Worm (Caenorhabditis elegans) whole organism, L2 larva: ENCODE results near the gene icd-1.
A peak's percentile ranks its signal among the peaks of the same experiment; 100 is the strongest.

Source experiments
- C34F6.9 ChIP-seq: fragments of 150-350 bp; optimal IDR thresholded peaks from 2 replicates; lab custom pipeline; 2014; ENCODE audit warnings: missing biosample characterization, missing genetic modification characterization
- F13H6.1 ChIP-seq: sonication (generic microtip); optimal IDR thresholded peaks from 2 replicates; lab custom pipeline; 2016; ENCODE audit warnings: missing genetic modification characterization, missing compliant biosample characterization
- R02D3.7 ChIP-seq: fragments of 150-350 bp; optimal IDR thresholded peaks from 2 replicates; lab custom pipeline; 2014; ENCODE audit warnings: missing biosample characterization, missing genetic modification characterization
- Y55F3AM.14 ChIP-seq: fragments of 200-800 bp; sonication (Bioruptor generic); optimal IDR thresholded peaks from 2 replicates; lab custom pipeline; 2018; ENCODE audit warnings: mild to moderate bottlenecking, missing genetic modification characterization, missing compliant biosample characterization
- ZK546.5 ChIP-seq: sonication (generic microtip); optimal IDR thresholded peaks from 2 replicates; lab custom pipeline; 2017; ENCODE audit warnings: missing biosample characterization, missing genetic modification characterization
- alr-1 ChIP-seq: fragments of 150-350 bp; optimal IDR thresholded peaks from 2 replicates; lab custom pipeline; 2014; ENCODE audit warnings: missing biosample characterization, missing genetic modification characterization
- aly-2 ChIP-seq: fragments of 150-350 bp; optimal IDR thresholded peaks from 2 replicates; lab custom pipeline; 2014; ENCODE audit warnings: missing biosample characterization, missing genetic modification characterization
- ama-1 ChIP-seq: fragments of 150-350 bp; optimal IDR thresholded peaks from 2 replicates; lab custom pipeline; 2018; ENCODE audit warnings: inconsistent platforms
- ceh-16 ChIP-seq: fragments of 150-350 bp; optimal IDR thresholded peaks from 2 replicates; lab custom pipeline; 2014; ENCODE audit warnings: missing biosample characterization, missing genetic modification characterization
- ceh-82 ChIP-seq: fragments of 150-350 bp; optimal IDR thresholded peaks from 2 replicates; lab custom pipeline; 2014; ENCODE audit warnings: missing biosample characterization, missing genetic modification characterization
- crh-2 ChIP-seq: sonication (generic microtip); optimal IDR thresholded peaks from 2 replicates; lab custom pipeline; 2017; ENCODE audit warnings: missing biosample characterization, missing genetic modification characterization
- dmd-4 ChIP-seq: sonication (generic microtip); optimal IDR thresholded peaks from 2 replicates; lab custom pipeline; 2017; ENCODE audit warnings: missing biosample characterization, missing genetic modification characterization
- egl-27 ChIP-seq: sonication (generic microtip); optimal IDR thresholded peaks from 3 replicates; lab custom pipeline; 2017; ENCODE audit warnings: missing biosample characterization, missing genetic modification reagents, missing genetic modification characterization
- fos-1 ChIP-seq: fragments of 150-350 bp; optimal IDR thresholded peaks from 2 replicates; lab custom pipeline; 2014; ENCODE audit warnings: missing biosample characterization, missing genetic modification characterization
- gmeb-1 ChIP-seq: fragments of 150-350 bp; optimal IDR thresholded peaks from 2 replicates; lab custom pipeline; 2014; ENCODE audit warnings: missing biosample characterization, missing genetic modification characterization
- lin-11 ChIP-seq: fragments of 150-350 bp; sonication (generic microtip); optimal IDR thresholded peaks from 2 replicates; lab custom pipeline; 2014; ENCODE audit warnings: missing biosample characterization, missing genetic modification characterization, inconsistent platforms, mixed read lengths
- lin-13 ChIP-seq: fragments of 150-350 bp; optimal IDR thresholded peaks from 2 replicates; lab custom pipeline; 2014; ENCODE audit warnings: missing biosample characterization, missing genetic modification reagents, missing genetic modification characterization
- lin-39 ChIP-seq: fragments of 150-350 bp; optimal IDR thresholded peaks from 2 replicates; lab custom pipeline; 2014; ENCODE audit warnings: missing biosample characterization, missing genetic modification reagents, missing genetic modification characterization
- lsy-2 ChIP-seq, 2 experiments: fragments of 150-350 bp in 1 of 2; sonication (generic microtip) in 1 of 2; optimal IDR thresholded peaks; 2 replicates each; lab custom pipeline; 2014 to 2017; ENCODE audit warnings: missing biosample characterization in 2 of 2, missing genetic modification characterization in 2 of 2
- mbf-1 ChIP-seq: sonication (generic microtip); optimal IDR thresholded peaks from 2 replicates; lab custom pipeline; 2017; ENCODE audit warnings: missing biosample characterization, missing genetic modification characterization
- mdl-1 ChIP-seq, 2 experiments: fragments of 150-350 bp in 1 of 2; sonication (generic microtip) in 1 of 2; optimal IDR thresholded peaks; 2 replicates each; lab custom pipeline; 2017; ENCODE audit warnings: missing biosample characterization in 2 of 2, missing genetic modification characterization in 2 of 2
- nhr-10 ChIP-seq: sonication (generic microtip); optimal IDR thresholded peaks from 2 replicates; lab custom pipeline; 2017; ENCODE audit warnings: missing biosample characterization, missing genetic modification characterization
- nhr-11 ChIP-seq: fragments of 150-350 bp; optimal IDR thresholded peaks from 2 replicates; lab custom pipeline; 2014; ENCODE audit warnings: missing biosample characterization, missing genetic modification characterization
- nhr-12 ChIP-seq: fragments of 150-350 bp; optimal IDR thresholded peaks from 2 replicates; lab custom pipeline; 2014; ENCODE audit warnings: missing biosample characterization, missing genetic modification characterization
- nhr-129 ChIP-seq: fragments of 150-350 bp; optimal IDR thresholded peaks from 2 replicates; lab custom pipeline; 2014; ENCODE audit warnings: missing biosample characterization, missing genetic modification characterization
- nhr-21 ChIP-seq: fragments of 150-350 bp; optimal IDR thresholded peaks from 2 replicates; lab custom pipeline; 2014; ENCODE audit warnings: missing biosample characterization, missing genetic modification characterization
- nhr-23 ChIP-seq: fragments of 150-350 bp; optimal IDR thresholded peaks from 2 replicates; lab custom pipeline; 2014; ENCODE audit warnings: missing biosample characterization, missing genetic modification reagents, missing genetic modification characterization
- nhr-237 ChIP-seq: fragments of 150-350 bp; optimal IDR thresholded peaks from 2 replicates; lab custom pipeline; 2014; ENCODE audit warnings: missing biosample characterization, missing genetic modification characterization
- nhr-25 ChIP-seq: fragments of 150-350 bp; sonication (generic microtip); optimal IDR thresholded peaks from 3 replicates; lab custom pipeline; 2014; ENCODE audit warnings: missing biosample characterization, missing genetic modification characterization
- nhr-6 ChIP-seq: fragments of 150-350 bp; optimal IDR thresholded peaks from 2 replicates; lab custom pipeline; 2014; ENCODE audit warnings: missing biosample characterization, missing genetic modification characterization
- nhr-77 ChIP-seq: fragments of 150-350 bp; optimal IDR thresholded peaks from 2 replicates; lab custom pipeline; 2014; ENCODE audit warnings: missing biosample characterization, missing genetic modification characterization
- peb-1 ChIP-seq: fragments of 150-350 bp; optimal IDR thresholded peaks from 2 replicates; lab custom pipeline; 2014; ENCODE audit warnings: missing biosample characterization, missing genetic modification characterization
- sem-4 ChIP-seq: fragments of 150-350 bp; optimal IDR thresholded peaks from 2 replicates; lab custom pipeline; 2014; ENCODE audit warnings: missing biosample characterization, missing genetic modification reagents, missing genetic modification characterization
- skn-1 ChIP-seq: sonication (generic microtip); optimal IDR thresholded peaks from 2 replicates; lab custom pipeline; 2017; ENCODE audit warnings: missing biosample characterization, missing genetic modification characterization
- sma-3 ChIP-seq: sonication (generic microtip); optimal IDR thresholded peaks from 2 replicates; lab custom pipeline; 2016; ENCODE audit warnings: missing genetic modification reagents, missing genetic modification characterization, missing compliant biosample characterization
- sma-9 ChIP-seq, 2 experiments: fragments of 150-350 bp in 1 of 2; sonication (generic microtip) in 1 of 2; optimal IDR thresholded peaks; 2 replicates each; lab custom pipeline; 2014 to 2016; ENCODE audit warnings: missing genetic modification characterization in 2 of 2, mild to moderate bottlenecking in 1 of 2, missing biosample characterization in 1 of 2, missing compliant biosample characterization in 1 of 2, missing genetic modification reagents in 1 of 2, moderate library complexity in 1 of 2
- snpc-4 ChIP-seq: fragments of 150-350 bp; optimal IDR thresholded peaks from 2 replicates; lab custom pipeline; 2014; ENCODE audit warnings: missing biosample characterization, missing genetic modification characterization
- unc-55 ChIP-seq: fragments of 150-350 bp; sonication (generic microtip); optimal IDR thresholded peaks from 3 replicates; lab custom pipeline; 2014; ENCODE audit warnings: missing biosample characterization, missing genetic modification reagents, missing genetic modification characterization
- ztf-1 ChIP-seq: fragments of 200-800 bp; sonication (Bioruptor generic); conservative IDR thresholded peaks from 2 replicates; pipeline ENCODE4 v1.3.6; 2022; ENCODE audit warnings: missing genetic modification characterization, missing compliant biosample characterization
- ztf-4 ChIP-seq: fragments of 150-350 bp; optimal IDR thresholded peaks from 2 replicates; lab custom pipeline; 2014; ENCODE audit warnings: missing biosample characterization, missing genetic modification characterization

Gene icd-1

DNA sequence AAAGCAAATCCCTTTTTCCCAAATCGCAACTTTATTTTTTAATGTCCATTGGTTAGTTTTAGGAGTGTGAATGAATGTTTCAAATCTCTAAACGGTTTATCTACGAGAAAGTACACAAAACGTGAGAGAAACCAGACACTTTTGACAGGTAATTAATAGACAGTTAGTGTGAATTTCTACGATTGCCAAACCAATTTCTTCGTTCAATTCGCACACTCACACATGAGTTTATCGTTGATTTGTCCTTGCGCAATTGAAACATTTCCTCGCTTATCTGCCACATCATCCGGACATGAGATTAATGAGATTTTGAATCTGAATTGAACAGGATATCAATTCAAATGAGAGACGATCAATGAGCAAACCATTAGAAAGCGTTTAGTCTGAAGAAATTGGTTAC, 21.8 kb upstream of the icd-1 start:
- TF ChIP-seq unc-55 (no peak), ztf-1 (GFP tag; lab: Robert Waterston, UW) (no peak), nhr-237 (tag; lab: Kevin White, UChicago) (no peak), sma-9 (GFP tag; optimal IDR thresholded peaks at IDR 0.05; lab: Kevin White, UChicago) (no peak), sma-9 (tag; optimal IDR thresholded peaks at IDR 0.05; lab: Kevin White, UChicago) (no peak), lsy-2 (tag; optimal IDR thresholded peaks at IDR 0.05; lab: Kevin White, UChicago) (no peak), ceh-16 (tag; lab: Kevin White, UChicago) (no peak), nhr-77 (tag; lab: Kevin White, UChicago) (no peak), dmd-4 (tag; lab: Kevin White, UChicago) (no peak), ZK546.5 (tag; lab: Kevin White, UChicago) (no peak), snpc-4 (tag; lab: Kevin White, UChicago) (no peak), F13H6.1 (tag; lab: Kevin White, UChicago) (no peak), nhr-25 (no peak), nhr-6 (tag; lab: Kevin White, UChicago) (no peak), Y55F3AM.14 (GFP tag; lab: Kevin White, UChicago) (no peak), mbf-1 (tag; lab: Kevin White, UChicago) (no peak), mdl-1 (tag; optimal IDR thresholded peaks at IDR 0.05; lab: Kevin White, UChicago) (no peak), sem-4 (no peak)

DNA sequence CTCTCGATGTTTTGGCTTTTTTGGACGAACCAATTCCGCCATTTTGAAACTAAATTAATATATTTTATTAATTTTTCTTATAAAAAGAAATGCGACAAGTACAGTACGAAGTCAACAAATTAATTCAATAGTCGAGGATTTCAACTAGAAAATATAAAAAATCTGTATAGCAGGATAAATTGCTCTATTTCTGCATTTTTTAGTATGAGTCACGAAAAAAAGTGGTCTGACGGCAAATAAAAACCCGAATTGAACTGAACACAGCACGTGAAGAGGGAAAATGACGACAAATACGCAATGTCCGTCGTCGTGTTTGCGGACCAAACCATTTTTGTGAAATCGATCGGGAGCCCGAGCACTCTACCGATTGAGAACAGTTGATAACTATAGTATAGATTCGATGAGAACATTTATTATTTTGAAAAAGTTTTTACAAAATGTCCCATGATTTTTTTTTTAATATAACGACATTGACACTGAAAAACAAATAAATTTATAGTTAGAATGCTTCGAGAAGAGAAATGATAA, 20.9 kb upstream of the icd-1 start, which contains the start of gene epg-5:
Gene epg-5, minus strand, starts transcription at position 51 of the 528 bp plus-strand sequence.
- no peak for TF ChIP-seq sma-3 (GFP tag; lab: Kevin White, UChicago)
- no peak for TF ChIP-seq nhr-237 (tag; lab: Kevin White, UChicago)
- TF ChIP-seq Y55F3AM.14 (GFP tag; lab: Kevin White, UChicago): no peak
- TF ChIP-seq nhr-25: no peak
- no peak for TF ChIP-seq sem-4
- TF ChIP-seq nhr-12 (tag; lab: Kevin White, UChicago): no peak
- TF ChIP-seq sma-9 (GFP tag; optimal IDR thresholded peaks at IDR 0.05; lab: Kevin White, UChicago): no peak
- no peak for TF ChIP-seq sma-9 (tag; optimal IDR thresholded peaks at IDR 0.05; lab: Kevin White, UChicago)
- no peak for TF ChIP-seq nhr-11
- no peak for TF ChIP-seq ztf-4
- no peak for TF ChIP-seq peb-1
- TF ChIP-seq egl-27: no peak
- no peak for TF ChIP-seq ceh-16 (tag; lab: Kevin White, UChicago)
- TF ChIP-seq F13H6.1 (tag; lab: Kevin White, UChicago): no peak
- TF ChIP-seq mdl-1 (tag; optimal IDR thresholded peaks at IDR 0.05; lab: Kevin White, UChicago): peak in 1 of 2 experiments; percentile 19
- peak; percentile 59 for TF ChIP-seq nhr-129 (tag; lab: Kevin White, UChicago)
- TF ChIP-seq skn-1 (tag; lab: Kevin White, UChicago): no peak
- TF ChIP-seq nhr-6 (tag; lab: Kevin White, UChicago): no peak
- no peak for TF ChIP-seq lin-13 (GFP tag; lab: Kevin White, UChicago)
- no peak for TF ChIP-seq ceh-82
- TF ChIP-seq fos-1 (tag; lab: Kevin White, UChicago): peak; percentile 47
- no peak for TF ChIP-seq lin-39 (tag; lab: Kevin White, UChicago)
- peak in 1 of 2 experiments; percentile 61 for TF ChIP-seq lsy-2 (tag; optimal IDR thresholded peaks at IDR 0.05; lab: Kevin White, UChicago)
- no peak for TF ChIP-seq gmeb-1 (tag; lab: Kevin White, UChicago)
- no peak for TF ChIP-seq alr-1
- no peak for TF ChIP-seq aly-2 (tag; lab: Kevin White, UChicago)
- peak; percentile 67 for TF ChIP-seq C34F6.9 (tag; lab: Kevin White, UChicago)
- TF ChIP-seq nhr-77 (tag; lab: Kevin White, UChicago): no peak
- TF ChIP-seq R02D3.7 (tag; lab: Kevin White, UChicago): no peak
- TF ChIP-seq nhr-21: no peak
- no peak for TF ChIP-seq nhr-23 (tag; lab: Kevin White, UChicago)
- no peak for TF ChIP-seq nhr-10 (tag; lab: Kevin White, UChicago)
- no peak for TF ChIP-seq ama-1 (lab: Kevin White, UChicago)
- no peak for TF ChIP-seq unc-55
- no peak for TF ChIP-seq ztf-1 (GFP tag; lab: Robert Waterston, UW)
- TF ChIP-seq crh-2 (tag; lab: Kevin White, UChicago): no peak
- TF ChIP-seq lin-11 (tag; lab: Kevin White, UChicago): peak; percentile 6
